Worm (Caenorhabditis elegans) whole organism, young adult: ENCODE measurements around the gene frpr-8.
"Not testable (repeated sequence)": the region's sequence is repeated elsewhere in the genome, so short reads cannot be mapped to it uniquely, and the experiment has no call there.

Experiments used
- F33H1.4 ChIP-seq: fragments of 200-800 bp; sonication (Bioruptor generic); IDR thresholded peaks from 2 replicates; pipeline ENCODE4 v1.3.6; 2022; ENCODE audit warnings: missing genetic modification reagents, missing genetic modification characterization, missing compliant biosample characterization
- F39B2.1 ChIP-seq: fragments of 200-800 bp; sonication (Bioruptor generic); IDR thresholded peaks from 2 replicates; pipeline ENCODE4 v1.3.6; 2022; ENCODE audit warnings: missing genetic modification reagents, missing genetic modification characterization, missing compliant biosample characterization
- F49E8.2 ChIP-seq: sonication (generic microtip); optimal IDR thresholded peaks from 3 replicates; lab custom pipeline; 2017; ENCODE audit warnings: missing genetic modification characterization, mild to moderate bottlenecking, missing compliant biosample characterization, antibody characterized with exemption, moderate library complexity; ENCODE audit not compliant: insufficient read depth
- K12H6.12 ChIP-seq: fragments of 200-800 bp; sonication (Bioruptor generic); optimal IDR thresholded peaks from 2 replicates; lab custom pipeline; 2018; ENCODE audit warnings: mild to moderate bottlenecking, missing genetic modification characterization, missing compliant biosample characterization
- Y95B8A.8 ChIP-seq: fragments of 200-800 bp; sonication (Bioruptor generic); IDR thresholded peaks from 2 replicates; pipeline ENCODE4 v1.3.6; 2022; ENCODE audit warnings: missing genetic modification reagents, missing genetic modification characterization, missing compliant biosample characterization
- aptf-2 ChIP-seq: fragments of 200-800 bp; sonication (Bioruptor generic); conservative IDR thresholded peaks from 2 replicates; pipeline ENCODE4 v1.3.6; 2022; ENCODE audit warnings: missing genetic modification reagents, missing genetic modification characterization, missing compliant biosample characterization
- atf-7 ChIP-seq: sonication (generic microtip); optimal IDR thresholded peaks from 2 replicates; lab custom pipeline; 2017; ENCODE audit warnings: mild to moderate bottlenecking, missing genetic modification characterization, missing compliant biosample characterization
- attf-5 ChIP-seq: fragments of 200-800 bp; sonication (Bioruptor generic); optimal IDR thresholded peaks from 2 replicates; lab custom pipeline; 2018; ENCODE audit warnings: mild to moderate bottlenecking, missing genetic modification characterization, missing compliant biosample characterization
- ceh-27 ChIP-seq: fragments of 200-800 bp; sonication (Bioruptor generic); optimal IDR thresholded peaks from 2 replicates; lab custom pipeline; 2018; ENCODE audit warnings: mild to moderate bottlenecking, missing genetic modification characterization, moderate library complexity, missing compliant biosample characterization
- ceh-40 ChIP-seq: fragments of 200-800 bp; sonication (Bioruptor generic); IDR thresholded peaks from 2 replicates; pipeline ENCODE4 v1.3.6; 2022; ENCODE audit warnings: missing genetic modification characterization, missing compliant biosample characterization
- ceh-79 ChIP-seq: sonication (generic microtip); optimal IDR thresholded peaks from 2 replicates; lab custom pipeline; 2017; ENCODE audit warnings: mild to moderate bottlenecking, missing genetic modification characterization, missing compliant biosample characterization
- dox-1 ChIP-seq: fragments of 200-800 bp; sonication (Bioruptor generic); IDR thresholded peaks from 2 replicates; pipeline ENCODE4 v1.3.6; 2022; ENCODE audit warnings: missing genetic modification reagents, missing genetic modification characterization, missing compliant biosample characterization
- egrh-3 ChIP-seq: fragments of 200-800 bp; sonication (Bioruptor generic); IDR thresholded peaks from 2 replicates; pipeline ENCODE4 v1.3.6; 2022; ENCODE audit warnings: missing genetic modification reagents, missing genetic modification characterization, missing compliant biosample characterization
- hmg-1.2 ChIP-seq: fragments of 200-800 bp; sonication (Bioruptor generic); IDR thresholded peaks from 2 replicates; pipeline ENCODE4 v1.3.6; 2022; ENCODE audit warnings: missing genetic modification reagents, missing genetic modification characterization, missing compliant biosample characterization
- hsf-1 ChIP-seq: fragments of 200-800 bp; sonication (Bioruptor generic); IDR thresholded peaks from 2 replicates; pipeline ENCODE4 v1.3.6; 2022; ENCODE audit warnings: missing genetic modification reagents, missing genetic modification characterization, missing compliant biosample characterization
- let-526 ChIP-seq: fragments of 200-800 bp; sonication (Bioruptor generic); IDR thresholded peaks from 2 replicates; pipeline ENCODE4 v1.3.6; 2022; ENCODE audit warnings: missing genetic modification reagents, missing genetic modification characterization, missing compliant biosample characterization
- let-607 ChIP-seq, 2 experiments: fragments of 200-800 bp in 1 of 2; sonication (Bioruptor generic) in 1 of 2; sonication (generic microtip) in 1 of 2; optimal IDR thresholded peaks; 2 replicates each; lab custom pipeline; 2016 to 2018; ENCODE audit warnings: mild to moderate bottlenecking in 2 of 2, missing compliant biosample characterization in 2 of 2, missing genetic modification characterization in 2 of 2, moderate library complexity in 2 of 2, missing genotype in 1 of 2
- lin-35 ChIP-seq, 3 experiments: fragments of 150-350 bp in 2 of 3; sonication (generic microtip) in 1 of 3; optimal IDR thresholded peaks; 2 replicates each; lab custom pipeline; 2014 to 2018; ENCODE audit warnings: missing biosample characterization in 3 of 3, missing genetic modification characterization in 3 of 3, missing genetic modification reagents in 3 of 3
- lin-40 ChIP-seq: sonication (generic microtip); optimal IDR thresholded peaks from 2 replicates; lab custom pipeline; 2016; ENCODE audit warnings: missing genetic modification characterization, mild to moderate bottlenecking, missing compliant biosample characterization, missing genotype, missing genetic modification reagents
- mcd-1 ChIP-seq: fragments of 200-800 bp; sonication (Bioruptor generic); IDR thresholded peaks from 2 replicates; pipeline ENCODE4 v1.3.6; 2022; ENCODE audit warnings: missing genetic modification reagents, missing genetic modification characterization, missing compliant biosample characterization
- nhr-80 ChIP-seq: sonication (generic microtip); optimal IDR thresholded peaks from 2 replicates; lab custom pipeline; 2016; ENCODE audit warnings: missing genetic modification characterization, missing compliant biosample characterization
- sea-2 ChIP-seq: fragments of 200-800 bp; sonication (Bioruptor generic); IDR thresholded peaks from 2 replicates; pipeline ENCODE4 v1.3.6; 2022; ENCODE audit warnings: missing genetic modification characterization, missing compliant biosample characterization
- somi-1 ChIP-seq: fragments of 200-800 bp; sonication (Bioruptor generic); optimal IDR thresholded peaks from 2 replicates; lab custom pipeline; 2018; ENCODE audit warnings: mild to moderate bottlenecking, missing genetic modification characterization, missing compliant biosample characterization
- tbp1 ChIP-seq: fragments of 200-800 bp; sonication (Bioruptor generic); optimal IDR thresholded peaks from 2 replicates; lab custom pipeline; 2018; ENCODE audit warnings: mild to moderate bottlenecking, missing genetic modification characterization, missing compliant biosample characterization
- ztf-3 ChIP-seq: fragments of 200-800 bp; sonication (Bioruptor generic); optimal IDR thresholded peaks from 2 replicates; lab custom pipeline; 2018; ENCODE audit warnings: mild to moderate bottlenecking, missing genetic modification characterization, missing compliant biosample characterization

Gene frpr-8

ce11 chrX:8721273-8721672 lies 23.7 kb downstream of the frpr-8 start:
- TF ChIP-seq F33H1.4 (GFP tag; lab: Robert Waterston, UW) (no peak), mcd-1 (GFP tag; lab: Robert Waterston, UW) (no peak), ceh-79 (no peak), hsf-1 (no peak)

ce11 chrX:8723127-8723600 lies 25.5 kb downstream of the frpr-8 start, which contains the start of gene tnt-2:
TSS of gene tnt-2 (minus strand) at chrX:8723550.
- TF ChIP-seq egrh-3 (GFP tag; lab: Robert Waterston, UW): peak; percentile 84
- TF ChIP-seq ceh-40 (GFP tag; lab: Robert Waterston, UW): no peak

DNA sequence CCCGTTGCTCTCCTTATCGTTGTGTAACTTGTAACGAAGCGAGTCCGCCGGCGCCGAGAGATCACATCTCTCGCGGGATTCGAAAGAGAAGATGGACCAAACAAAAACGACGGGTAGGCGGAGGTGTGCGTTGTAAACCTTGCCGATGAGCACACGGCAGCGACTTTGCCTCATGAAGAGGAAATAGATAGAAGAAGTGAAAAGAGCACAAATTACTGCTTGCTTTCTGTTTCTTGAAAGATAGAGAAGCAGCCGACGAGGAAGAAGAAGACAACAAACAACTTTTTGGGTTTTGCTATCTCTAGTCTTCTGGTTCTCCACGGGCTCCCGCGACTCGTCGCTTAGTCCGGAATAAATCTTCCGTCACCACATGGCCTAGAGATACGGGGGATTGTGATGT lies 26.2 kb downstream of the frpr-8 start:
- TF ChIP-seq aptf-2: no peak
- peak; percentile 27 for TF ChIP-seq somi-1
- TF ChIP-seq, all 124 proteins: peak for 1

DNA sequence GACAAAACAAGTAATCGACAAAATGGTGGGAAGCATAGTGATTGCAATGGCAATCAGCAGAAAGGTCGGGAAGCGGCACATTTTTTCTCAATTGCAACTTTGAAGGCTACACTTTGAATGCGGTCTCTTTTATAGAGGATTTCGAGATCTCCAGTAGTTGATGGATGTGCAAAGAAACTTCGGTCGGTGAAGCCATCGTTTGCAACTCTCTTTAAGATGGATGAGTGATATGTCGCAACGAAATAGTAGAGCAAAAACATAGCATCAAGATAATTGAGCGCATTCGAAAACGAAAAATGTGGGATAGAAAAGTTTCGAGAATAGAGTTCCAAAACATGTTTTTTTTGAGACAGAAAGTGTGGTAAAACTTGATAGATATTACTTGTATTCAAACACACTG lies 29.7 kb downstream of the frpr-8 start, which contains the start of gene EGAP4.1:
Gene EGAP4.1 (minus strand): TSS at position 101 of the 400 bp plus-strand sequence.
- TF ChIP-seq tbp1 (GFP tag; lab: Kevin White, UChicago): no peak
- TF ChIP-seq, all 124 proteins: peak for 0

ce11 chrX:8731822-8732221 lies 34.2 kb downstream of the frpr-8 start, which contains the start of gene M02D8.6:
TSS of gene M02D8.6 (minus strand) at chrX:8731922.
- TF ChIP-seq ztf-3 (GFP tag; lab: Kevin White, UChicago); tbp1 (GFP tag; lab: Kevin White, UChicago); sea-2 (GFP tag; lab: Robert Waterston, UW): not testable (repeated sequence)

DNA sequence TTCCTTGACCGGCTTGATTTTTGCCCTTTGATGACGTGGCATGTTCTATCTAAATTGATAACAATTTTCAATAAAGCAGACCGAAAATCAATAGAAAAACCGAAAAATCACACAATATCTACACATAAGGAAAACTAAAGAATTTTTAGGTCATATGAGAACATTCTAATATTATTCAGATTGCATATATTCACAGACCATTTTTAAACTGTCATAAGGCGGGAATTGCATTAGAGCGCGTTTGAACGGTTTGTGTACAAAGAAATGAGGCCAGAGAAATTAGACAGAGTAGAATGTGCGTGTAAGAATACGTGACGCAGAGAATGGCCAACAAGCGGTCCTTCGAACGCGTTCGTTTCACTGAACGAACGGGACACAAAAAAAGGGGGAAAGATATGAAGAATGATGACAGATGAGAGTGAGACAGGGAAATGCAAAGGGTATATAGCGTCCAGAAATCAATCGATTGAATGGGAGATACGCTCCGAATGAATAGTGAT lies 39.4 kb downstream of the frpr-8 start, which contains the start of gene M02D8.3:
Gene M02D8.3 (minus strand): TSS at position 51 of the 500 bp plus-strand sequence.
- TF ChIP-seq F39B2.1 (no peak), F49E8.2 (tag; lab: Kevin White, UChicago) (no peak), K12H6.12 (tag; lab: Kevin White, UChicago) (peak; percentile 34), Y95B8A.8 (GFP tag; lab: Robert Waterston, UW) (no peak), mcd-1 (GFP tag; lab: Robert Waterston, UW) (peak; percentile 62), ceh-27 (GFP tag; lab: Kevin White, UChicago) (peak; percentile 40), dox-1 (GFP tag; lab: Robert Waterston, UW) (no peak), nhr-80 (peak; percentile 53), atf-7 (tag; lab: Kevin White, UChicago) (no peak), attf-5 (GFP tag; lab: Kevin White, UChicago) (peak; percentile 64), ztf-3 (GFP tag; lab: Kevin White, UChicago) (no peak), lin-40 (tag; lab: Kevin White, UChicago) (peak; percentile 19), lin-35 (GFP tag; optimal IDR thresholded peaks at IDR 0.05; lab: Kevin White, UChicago) (no peak), let-607 (tag; optimal IDR thresholded peaks at IDR 0.05; lab: Kevin White, UChicago) (peak in 1 of 2 experiments; percentile 0), hmg-1.2 (peak; percentile 45; the same call in 1 of the 2 replicates)

DNA sequence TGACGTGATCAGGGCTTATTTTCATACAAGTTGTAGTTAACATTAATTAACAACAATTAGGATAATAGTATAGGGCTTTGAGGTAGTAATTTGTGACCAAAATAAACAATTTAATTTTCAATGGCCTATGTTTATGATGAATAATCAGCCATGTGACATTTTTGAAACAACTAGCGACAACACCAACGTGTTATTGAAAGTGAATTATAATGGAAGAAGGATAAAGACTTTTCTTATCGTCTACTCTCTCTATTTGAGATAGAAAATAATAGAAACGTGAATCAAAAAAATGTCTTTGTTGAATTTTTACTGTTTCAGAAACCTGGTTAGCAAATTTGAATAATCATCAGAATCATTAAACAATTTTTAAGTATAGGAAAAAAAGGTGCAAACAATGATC lies 40.2 kb downstream of the frpr-8 start:
- no peak for TF ChIP-seq let-526
